Worm (Caenorhabditis elegans) whole organism, midembryonic: ENCODE measurements around the gene txt-10.

Experiments
- T22C8.4 ChIP-seq: fragments of 200-800 bp; sonication (Bioruptor generic); IDR thresholded peaks from 2 replicates; pipeline ENCODE4 v1.3.6; 2022; ENCODE audit warnings: missing genetic modification characterization, missing compliant biosample characterization
- flt-1 ChIP-seq: fragments of 200-800 bp; sonication (Bioruptor generic); IDR thresholded peaks from 2 replicates; pipeline ENCODE4 v1.3.6; 2022; ENCODE audit warnings: missing genetic modification characterization, missing compliant biosample characterization
- ztf-29 ChIP-seq: fragments of 200-800 bp; sonication (Bioruptor generic); IDR thresholded peaks from 2 replicates; pipeline ENCODE4 v1.3.6; 2022; ENCODE audit warnings: missing genetic modification reagents, missing genetic modification characterization, missing compliant biosample characterization

- TF ChIP-seq ztf-29 (no peak), flt-1 (GFP tag; lab: Robert Waterston, UW) (no peak), T22C8.4 (GFP tag; lab: Robert Waterston, UW) (no peak)
These were observed 49.2 kb upstream of the txt-10 start, which contains the start of gene T21C9.6 for ce11 chrV:10581837-10582300.
